Fruit fly (Drosophila melanogaster) whole organism, pupa: ENCODE data around the gene CG12241.

ENCODE experiments used
- CG10348 ChIP-seq: fragments of 200-800 bp; sonication (Bioruptor generic); IDR thresholded peaks from 2 replicates; pipeline ENCODE4 v1.3.6; 2022; ENCODE audit warnings: missing biosample characterization, missing genetic modification characterization
- CG12605 ChIP-seq: fragments of 200-800 bp; sonication (Bioruptor generic); IDR thresholded peaks from 2 replicates; pipeline ENCODE4 v1.3.6; 2022; ENCODE audit warnings: missing biosample characterization, missing genetic modification characterization
- CG13204 ChIP-seq: fragments of 200-800 bp; sonication (Bioruptor generic); optimal IDR thresholded peaks from 2 replicates; lab custom pipeline; 2018; ENCODE audit warnings: missing biosample characterization, mild to moderate bottlenecking, missing genetic modification characterization, moderate library complexity
- CG14655 ChIP-seq: fragments of 200-800 bp; sonication (Bioruptor generic); optimal IDR thresholded peaks from 3 replicates; lab custom pipeline; 2017; ENCODE audit warnings: mild to moderate bottlenecking, missing biosample characterization, missing genetic modification reagents, missing genetic modification characterization
- CG15710 ChIP-seq: fragments of 200-800 bp; sonication (Bioruptor generic); optimal IDR thresholded peaks from 2 replicates; lab custom pipeline; 2018; ENCODE audit warnings: missing biosample characterization, mild to moderate bottlenecking, missing genetic modification characterization, moderate library complexity
- CG17806 ChIP-seq: fragments of 200-800 bp; sonication (Bioruptor generic); optimal IDR thresholded peaks from 2 replicates; lab custom pipeline; 2018; ENCODE audit warnings: missing biosample characterization, mild to moderate bottlenecking, missing genetic modification characterization, moderate library complexity
- CG32121 ChIP-seq: fragments of 200-800 bp; sonication (Bioruptor generic); IDR thresholded peaks from 2 replicates; pipeline ENCODE4 v1.3.6; 2022; ENCODE audit warnings: missing biosample characterization, missing genetic modification characterization
- CG34367 ChIP-seq: fragments of 200-800 bp; sonication (Bioruptor generic); optimal IDR thresholded peaks from 2 replicates; lab custom pipeline; 2018; ENCODE audit warnings: missing biosample characterization, mild to moderate bottlenecking, missing genetic modification characterization
- CG4496 ChIP-seq: fragments of 200-800 bp; sonication (Bioruptor generic); IDR thresholded peaks from 3 replicates; pipeline ENCODE4 v1.3.6; 2022; ENCODE audit warnings: missing biosample characterization, missing genetic modification characterization
- CG8159 ChIP-seq: fragments of 200-800 bp; sonication (Bioruptor generic); optimal IDR thresholded peaks from 3 replicates; lab custom pipeline; 2018; ENCODE audit warnings: missing biosample characterization, mild to moderate bottlenecking, missing genetic modification characterization, moderate library complexity
- CG8301 ChIP-seq: fragments of 200-800 bp; sonication (Bioruptor generic); optimal IDR thresholded peaks from 2 replicates; lab custom pipeline; 2018; ENCODE audit warnings: missing biosample characterization, mild to moderate bottlenecking, missing genetic modification characterization
- CG9948 ChIP-seq: fragments of 200-800 bp; sonication (Bioruptor generic); optimal IDR thresholded peaks from 2 replicates; lab custom pipeline; 2018; ENCODE audit warnings: missing biosample characterization, mild to moderate bottlenecking, missing genetic modification characterization, moderate library complexity
- D1 ChIP-seq: fragments of 200-800 bp; sonication (Bioruptor generic); optimal IDR thresholded peaks from 2 replicates; lab custom pipeline; 2018; ENCODE audit warnings: missing biosample characterization, mild to moderate bottlenecking, missing genetic modification characterization, moderate library complexity
- EcR ChIP-seq: fragments of 200-800 bp; sonication (Bioruptor generic); optimal IDR thresholded peaks from 3 replicates; lab custom pipeline; 2019; ENCODE audit warnings: missing biosample characterization, missing genetic modification characterization, mild to moderate bottlenecking, moderate library complexity, missing genetic modification reagents
- Ets98B ChIP-seq: fragments of 200-800 bp; sonication (Bioruptor generic); IDR thresholded peaks from 2 replicates; pipeline ENCODE4 v1.3.6; 2022; ENCODE audit warnings: missing biosample characterization, missing genetic modification characterization
- Pif1A ChIP-seq: fragments of 200-800 bp; sonication (Bioruptor generic); optimal IDR thresholded peaks from 3 replicates; lab custom pipeline; 2016; ENCODE audit warnings: missing biosample characterization, missing genetic modification characterization
- Pif1B ChIP-seq: fragments of 200-800 bp; sonication (Bioruptor generic); optimal IDR thresholded peaks from 3 replicates; lab custom pipeline; 2016; ENCODE audit warnings: missing biosample characterization, missing genetic modification characterization
- Snoo ChIP-seq: fragments of 200-800 bp; sonication (Bioruptor generic); optimal IDR thresholded peaks from 3 replicates; lab custom pipeline; 2017; ENCODE audit warnings: missing biosample characterization, mild to moderate bottlenecking, missing genetic modification characterization, inconsistent platforms
- fd96Ca ChIP-seq: fragments of 200-800 bp; sonication (Bioruptor generic); IDR thresholded peaks from 3 replicates; pipeline ENCODE4 v1.3.6; 2022; ENCODE audit warnings: missing biosample characterization, missing genetic modification characterization
- gl ChIP-seq: fragments of 200-800 bp; sonication (Bioruptor generic); optimal IDR thresholded peaks from 2 replicates; lab custom pipeline; 2018; ENCODE audit warnings: missing biosample characterization, mild to moderate bottlenecking, missing genetic modification characterization
- rn ChIP-seq: fragments of 200-800 bp; sonication (Bioruptor generic); IDR thresholded peaks from 2 replicates; pipeline ENCODE4 v1.3.6; 2022; ENCODE audit warnings: missing biosample characterization, missing genetic modification characterization

CG12241 gene

DNA sequence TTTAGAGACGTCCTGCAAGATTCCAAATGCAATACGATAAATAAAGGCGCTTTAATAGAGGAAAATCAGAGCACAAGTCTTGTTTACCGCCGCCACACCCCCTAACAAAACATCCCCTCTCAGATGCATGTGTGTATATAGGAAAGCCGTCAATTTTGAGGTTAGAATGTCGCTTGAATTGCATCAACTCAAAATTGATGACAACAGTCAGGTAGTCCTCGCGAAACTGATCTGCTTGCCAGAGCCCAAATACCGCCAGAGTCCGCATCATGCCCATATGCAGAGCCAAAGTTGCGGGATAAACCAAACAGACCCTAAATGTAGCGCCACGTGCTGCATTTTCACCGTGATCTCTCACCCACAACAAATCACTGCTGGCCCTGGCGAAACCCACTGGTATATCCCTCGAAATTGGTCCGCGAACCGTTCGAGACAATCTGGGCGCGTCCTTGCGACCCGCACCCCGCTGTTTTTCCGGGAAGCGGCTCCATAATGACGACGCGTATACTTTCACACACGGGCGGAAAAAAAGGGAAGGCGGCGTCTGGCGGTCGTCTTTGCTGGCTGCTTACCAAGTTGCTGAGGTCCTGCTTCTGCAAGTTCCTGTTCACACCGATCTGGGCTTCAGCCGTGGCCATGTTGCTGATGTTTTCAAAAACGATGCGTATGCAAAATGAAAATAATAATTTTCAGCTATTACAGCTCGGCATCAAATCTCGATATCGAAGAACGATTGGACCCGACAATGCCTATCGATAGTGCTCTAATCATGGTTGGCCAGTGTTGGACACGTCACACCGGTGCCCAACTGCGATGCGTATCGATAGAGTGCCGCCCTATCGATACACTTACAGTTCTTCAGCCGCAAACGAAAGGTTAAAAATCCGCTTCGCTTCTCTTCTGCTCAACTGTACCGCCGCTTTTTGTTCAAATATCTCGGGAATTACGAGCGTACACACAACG is 43.9 kb downstream of the CG12241 start, which contains the start of the genes eIF2gamma and Set:
eIF2gamma (minus strand) TSS at position 749 of the 963 bp plus-strand sequence.
Set (plus strand) TSS at position 843 of the 963 bp plus-strand sequence.
- TF ChIP-seq Ets98B (GFP tag; lab: Robert Waterston, UW) (no peak), fd96Ca (GFP tag; lab: Robert Waterston, UW) (no peak), D1 (tag; lab: Kevin White, UChicago) (no peak), CG9948 (no peak), gl (tag; lab: Kevin White, UChicago) (no peak), CG34367 (tag; lab: Kevin White, UChicago) (no peak), CG32121 (GFP tag; lab: Robert Waterston, UW) (no peak), CG14655 (GFP tag; lab: Kevin White, UChicago) (no peak), rn (no peak), Pif1A (GFP tag; lab: Kevin White, UChicago) (no peak), CG17806 (tag; lab: Kevin White, UChicago) (no peak), Pif1B (GFP tag; lab: Kevin White, UChicago) (no peak), CG13204 (GFP tag; lab: Kevin White, UChicago) (no peak)

DNA sequence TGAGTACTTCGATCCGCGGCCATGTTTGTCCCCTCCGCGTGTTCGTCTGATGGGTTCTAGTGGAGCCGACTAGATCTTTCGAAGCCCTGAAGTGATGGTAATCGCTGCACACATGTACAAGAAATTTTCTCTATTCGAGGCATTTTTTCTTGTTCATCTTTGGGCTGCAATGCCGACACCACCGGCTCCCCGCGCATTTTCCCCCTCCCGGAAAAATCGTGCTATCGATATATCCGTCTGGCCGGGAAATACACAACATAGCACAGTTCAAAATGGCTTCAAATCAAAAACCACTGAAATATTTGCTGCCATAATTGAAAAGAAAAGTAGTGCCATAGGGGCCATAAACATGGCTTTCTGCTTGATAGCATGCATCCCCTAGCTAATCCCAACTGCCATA is 44.9 kb downstream of the CG12241 start:
- TF ChIP-seq CG17806 (tag; lab: Kevin White, UChicago): no peak
- TF ChIP-seq CG12605: no peak
- TF ChIP-seq Pif1A (GFP tag; lab: Kevin White, UChicago): no peak
- no peak for TF ChIP-seq gl (tag; lab: Kevin White, UChicago)
- no peak for TF ChIP-seq Pif1B (GFP tag; lab: Kevin White, UChicago)
- no peak for TF ChIP-seq CG14655 (GFP tag; lab: Kevin White, UChicago)
- no peak for TF ChIP-seq Ets98B (GFP tag; lab: Robert Waterston, UW)
- no peak for TF ChIP-seq CG4496 (GFP tag; lab: Robert Waterston, UW)
- TF ChIP-seq, all 21 proteins: peak for 0

DNA sequence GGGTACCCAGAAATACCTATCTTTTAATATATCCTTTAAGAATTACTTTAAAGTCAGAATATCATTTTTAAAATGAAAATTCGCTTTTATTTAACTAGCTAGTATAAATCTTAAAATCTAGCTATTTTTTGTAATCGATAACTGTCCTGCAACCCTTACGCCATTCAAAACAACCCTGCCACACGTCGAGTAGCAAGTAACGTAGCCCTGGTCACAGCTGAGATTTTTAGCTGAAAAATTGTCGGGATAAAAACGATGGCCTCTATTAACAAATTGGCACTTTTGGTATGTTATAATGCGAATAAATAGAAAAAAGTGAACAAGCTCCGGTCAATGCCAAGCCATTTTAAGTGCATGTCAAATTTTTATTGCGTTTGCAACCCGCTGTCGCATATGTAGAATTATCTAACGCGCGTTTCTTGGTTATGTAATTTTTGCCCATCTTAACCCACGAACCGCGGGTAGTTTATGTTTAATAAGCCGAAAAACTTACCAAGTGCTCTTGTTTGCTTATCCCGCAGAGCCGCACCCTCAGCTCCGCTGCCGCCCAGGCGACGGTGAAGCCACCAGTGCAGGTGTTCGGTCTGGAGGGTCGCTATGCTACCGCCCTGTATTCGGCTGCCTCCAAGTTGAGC is 46.5 kb downstream of the CG12241 start, which contains the start of gene ATPsynO:
ATPsynO (plus strand) TSS at position 186 of the 635 bp plus-strand sequence.
- TF ChIP-seq EcR (GFP tag; lab: Kevin White, UChicago) (no peak), CG14655 (GFP tag; lab: Kevin White, UChicago) (no peak), CG32121 (GFP tag; lab: Robert Waterston, UW) (no peak), CG12605 (no peak), D1 (tag; lab: Kevin White, UChicago) (no peak), gl (tag; lab: Kevin White, UChicago) (no peak), CG8159 (tag; lab: Kevin White, UChicago) (no peak), CG13204 (GFP tag; lab: Kevin White, UChicago) (no peak), Pif1A (GFP tag; lab: Kevin White, UChicago) (no peak), CG10348 (no peak)

DNA sequence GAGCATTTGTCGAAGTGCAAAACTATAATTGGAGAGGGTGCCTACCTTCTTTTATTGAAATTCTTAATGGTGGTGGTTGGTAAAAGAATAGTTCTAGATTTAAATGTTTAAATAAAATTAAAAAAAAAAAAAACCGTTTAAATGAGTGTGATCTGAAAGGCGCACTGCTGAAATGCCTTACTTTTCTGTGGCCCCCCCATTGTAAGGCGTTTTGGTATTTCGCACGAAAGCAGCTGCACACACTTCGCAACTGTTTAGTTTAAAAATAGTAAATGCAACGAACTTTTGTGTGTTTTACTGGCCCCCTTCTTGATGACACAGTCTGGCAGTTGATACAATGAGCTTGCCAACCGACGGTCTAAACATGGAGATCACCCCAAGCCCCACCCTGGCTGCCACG is 49.4 kb downstream of the CG12241 start, which contains the start of the genes CG14864 and Zip88E:
CG14864 (minus strand) TSS at position 113 of the 400 bp plus-strand sequence.
Zip88E (plus strand) TSS at position 237 of the 400 bp plus-strand sequence.
- TF ChIP-seq rn (no peak), CG8301 (tag; lab: Kevin White, UChicago) (no peak), Ets98B (GFP tag; lab: Robert Waterston, UW) (no peak)

DNA sequence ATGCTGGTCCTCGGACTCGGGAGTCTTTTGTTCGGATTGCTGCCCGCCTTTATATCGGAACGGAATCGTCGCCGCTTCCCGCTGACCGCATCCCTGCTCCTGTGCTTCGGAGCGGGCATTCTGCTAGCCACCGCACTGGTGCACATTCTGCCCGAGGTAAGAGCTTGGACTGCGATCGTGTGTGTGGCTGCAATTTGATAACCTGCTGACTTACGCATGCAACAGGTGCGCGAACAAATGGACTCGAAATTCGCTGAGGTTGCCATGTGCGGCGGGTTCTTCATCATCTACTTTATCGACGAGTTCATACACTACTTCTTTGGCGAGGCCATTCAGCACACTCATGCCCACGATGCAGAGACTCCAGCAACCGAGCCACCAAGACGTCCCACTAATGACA is 49.8 kb downstream of the CG12241 start:
- TF ChIP-seq CG9948: no peak
- no peak for TF ChIP-seq D1 (tag; lab: Kevin White, UChicago)
- no peak for TF ChIP-seq CG12605
- TF ChIP-seq CG32121 (GFP tag; lab: Robert Waterston, UW): no peak
- no peak for TF ChIP-seq fd96Ca (GFP tag; lab: Robert Waterston, UW)
- TF ChIP-seq CG8301 (tag; lab: Kevin White, UChicago): no peak
- TF ChIP-seq EcR (GFP tag; lab: Kevin White, UChicago): no peak
- no peak for TF ChIP-seq gl (tag; lab: Kevin White, UChicago)
- no peak for TF ChIP-seq CG34367 (tag; lab: Kevin White, UChicago)
- TF ChIP-seq CG13204 (GFP tag; lab: Kevin White, UChicago): no peak
- TF ChIP-seq rn: no peak
- TF ChIP-seq Snoo: no peak
- no peak for TF ChIP-seq CG10348
- no peak for TF ChIP-seq CG14655 (GFP tag; lab: Kevin White, UChicago)
- no peak for TF ChIP-seq CG8159 (tag; lab: Kevin White, UChicago)
- TF ChIP-seq CG4496 (GFP tag; lab: Robert Waterston, UW): no peak
- no peak for TF ChIP-seq Ets98B (GFP tag; lab: Robert Waterston, UW)
- TF ChIP-seq CG15710 (tag; lab: Kevin White, UChicago): no peak
- no peak for TF ChIP-seq Pif1A (GFP tag; lab: Kevin White, UChicago)
- TF ChIP-seq CG17806 (tag; lab: Kevin White, UChicago): no peak
